Fruit fly (Drosophila melanogaster): Measurements from ENCODE around the gene CG3402.

The CG3402 gene

DNA sequence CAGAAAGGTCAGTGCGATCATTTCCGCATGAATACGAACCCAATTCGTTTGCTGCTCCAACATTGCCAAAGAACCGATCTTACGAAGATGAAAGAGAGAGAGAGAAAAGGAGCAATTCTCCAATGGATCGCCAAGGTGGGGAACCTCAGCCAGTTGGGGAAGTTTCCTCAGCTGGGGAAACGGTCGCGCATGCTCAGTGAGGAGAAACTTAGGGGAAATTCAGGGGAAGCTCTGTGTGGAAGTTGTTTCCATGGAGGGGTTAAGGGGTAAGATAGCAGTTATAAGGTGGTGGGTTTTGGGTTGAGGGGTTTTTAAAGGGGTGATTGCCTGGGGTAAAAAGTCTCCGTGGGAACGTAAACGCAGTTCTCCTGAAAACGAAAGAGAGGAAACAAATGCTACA is 20.6 kb upstream of the CG3402 start:
- TF ChIP-seq CG17806 (tag; optimal IDR thresholded peaks at IDR 0.05) (no peak), CG15710 (tag; optimal IDR thresholded peaks at IDR 0.05) (no peak), CG8301 (tag; optimal IDR thresholded peaks at IDR 0.05) (no peak), CG10348 (GFP tag; IDR thresholded peaks at IDR 0.05) (no peak)

DNA sequence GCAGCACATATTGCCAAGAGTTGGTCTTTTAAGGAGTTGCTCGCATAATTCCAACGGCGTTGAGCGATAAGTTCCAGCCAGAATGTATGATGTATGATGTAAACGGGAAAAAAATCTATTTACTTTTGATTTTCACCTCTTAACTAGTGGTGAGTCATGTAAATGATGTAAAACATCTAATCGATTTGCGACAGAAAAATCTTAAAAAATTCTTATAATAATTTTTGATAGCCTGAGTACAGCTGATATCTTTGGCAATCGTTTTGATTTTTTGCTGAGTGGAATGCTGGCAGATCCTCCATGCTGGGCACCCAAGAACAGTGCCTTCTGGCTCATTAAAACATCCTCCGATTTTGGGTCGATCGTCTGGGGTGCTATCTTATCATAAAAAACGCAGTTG is 13.9 kb upstream of the CG3402 start:
- TF ChIP-seq CG9948 (tag; optimal IDR thresholded peaks at IDR 0.05): peak; percentile 54
- no peak for TF ChIP-seq CG32121 (GFP tag; IDR thresholded peaks at IDR 0.05)
- peak; percentile 49 for TF ChIP-seq CG8159 (tag; optimal IDR thresholded peaks at IDR 0.05)
- peak; percentile 7 for TF ChIP-seq CG15710 (tag; optimal IDR thresholded peaks at IDR 0.05)
- peak; percentile 30 for TF ChIP-seq CG17806 (tag; optimal IDR thresholded peaks at IDR 0.05)

DNA sequence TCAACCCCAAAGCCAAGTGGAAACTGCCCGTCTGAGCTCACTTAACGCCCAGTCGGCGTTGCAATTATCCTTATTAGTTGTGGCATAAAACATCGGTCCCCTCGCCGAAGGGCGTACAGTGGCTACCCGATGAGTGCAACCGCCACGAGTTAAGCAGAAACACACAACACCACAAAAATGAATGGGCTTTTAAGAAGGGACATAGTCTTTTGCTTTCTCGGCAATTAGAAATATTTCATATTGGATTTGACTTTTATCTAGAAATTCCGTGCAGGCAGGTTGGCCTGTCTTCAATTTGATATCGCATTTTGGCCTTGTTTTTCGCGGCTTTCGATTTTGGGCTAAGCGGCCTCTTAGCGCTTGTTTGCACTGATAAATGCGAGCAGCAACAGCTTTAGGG is 11.2 kb upstream of the CG3402 start:
- TF ChIP-seq CG34367 (tag; optimal IDR thresholded peaks at IDR 0.05) (peak; percentile 49), Pif1B (GFP tag; optimal IDR thresholded peaks at IDR 0.05) (peak; percentile 48), CG4496 (GFP tag; IDR thresholded peaks at IDR 0.05) (peak; percentile 72; the same call in 2 of the 3 replicates), rn (GFP tag; IDR thresholded peaks at IDR 0.05) (no peak; the same call in 1 of the 2 replicates), CG8159 (tag; optimal IDR thresholded peaks at IDR 0.05) (peak; percentile 57), CG8301 (tag; optimal IDR thresholded peaks at IDR 0.05) (no peak), CG13204 (GFP tag; optimal IDR thresholded peaks at IDR 0.05) (peak; percentile 29), CG17806 (tag; optimal IDR thresholded peaks at IDR 0.05) (peak; percentile 43), gl (tag; optimal IDR thresholded peaks at IDR 0.05) (no peak), Pif1A (GFP tag; optimal IDR thresholded peaks at IDR 0.05) (peak; percentile 58), Snoo (tag; optimal IDR thresholded peaks at IDR 0.05) (peak; percentile 73), CG32121 (GFP tag; IDR thresholded peaks at IDR 0.05) (no peak), fd96Ca (GFP tag; IDR thresholded peaks at IDR 0.05) (peak; percentile 59; the same call in 2 of the 3 replicates), CG15710 (tag; optimal IDR thresholded peaks at IDR 0.05) (peak; percentile 55), CG14655 (GFP tag; optimal IDR thresholded peaks at IDR 0.05) (peak; percentile 45), EcR (GFP tag; optimal IDR thresholded peaks at IDR 0.05) (no peak), CG12605 (GFP tag; IDR thresholded peaks at IDR 0.05) (no peak), D1 (tag; optimal IDR thresholded peaks at IDR 0.05) (no peak), CG10348 (GFP tag; IDR thresholded peaks at IDR 0.05) (no peak), Ets98B (GFP tag; IDR thresholded peaks at IDR 0.05) (peak; percentile 24; the same call in 1 of the 2 replicates), CG9948 (tag; optimal IDR thresholded peaks at IDR 0.05) (peak; percentile 34)

DNA sequence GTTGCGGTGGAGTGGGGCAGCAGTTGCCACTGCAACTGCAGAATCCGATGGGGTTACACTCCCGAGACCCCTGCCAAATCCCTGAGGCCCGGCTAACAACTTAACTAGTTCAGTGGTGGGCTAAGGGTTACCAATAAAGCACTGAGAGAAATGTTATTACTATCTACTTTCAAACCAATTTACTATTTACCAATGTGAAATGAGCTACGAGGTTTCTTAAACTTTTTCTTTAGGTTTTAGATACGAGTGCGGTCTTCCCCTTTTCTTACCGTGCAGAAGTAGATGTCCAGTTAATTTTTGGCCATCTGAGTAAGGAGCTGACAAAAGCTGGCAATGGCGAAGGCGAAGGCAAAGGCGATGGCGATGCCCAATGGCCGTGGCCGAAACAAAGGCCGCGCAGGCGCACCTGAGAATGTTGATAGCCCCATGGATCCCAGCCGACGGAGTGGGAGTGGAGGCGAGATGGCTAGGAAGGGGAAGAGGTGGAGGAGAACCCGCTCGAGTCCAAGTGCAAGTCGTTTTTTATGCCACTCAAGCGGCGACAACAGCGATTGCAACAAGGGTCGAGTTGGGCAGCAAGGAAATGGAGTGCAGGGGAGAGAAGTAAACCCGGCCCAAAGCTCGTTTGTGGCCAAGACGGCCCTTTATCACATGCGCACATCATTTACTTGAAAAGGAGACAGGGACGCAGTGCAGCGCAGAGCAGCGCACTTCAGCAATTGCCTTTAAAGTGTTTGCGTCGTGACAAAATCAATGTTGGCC is 7.8 kb upstream of the CG3402 start:
- TF ChIP-seq Snoo (tag; optimal IDR thresholded peaks at IDR 0.05) (peak; percentile 15), Pif1A (GFP tag; optimal IDR thresholded peaks at IDR 0.05) (peak; percentile 53), CG8301 (tag; optimal IDR thresholded peaks at IDR 0.05) (peak; percentile 37), CG4496 (GFP tag; IDR thresholded peaks at IDR 0.05) (peak; percentile 53; the same call in 2 of the 3 replicates), CG14655 (GFP tag; optimal IDR thresholded peaks at IDR 0.05) (peak; percentile 65), CG9948 (tag; optimal IDR thresholded peaks at IDR 0.05) (peak; percentile 58), CG13204 (GFP tag; optimal IDR thresholded peaks at IDR 0.05) (peak; percentile 73), EcR (GFP tag; optimal IDR thresholded peaks at IDR 0.05) (peak; percentile 44), CG15710 (tag; optimal IDR thresholded peaks at IDR 0.05) (peak; percentile 72), CG10348 (GFP tag; IDR thresholded peaks at IDR 0.05) (no peak), rn (GFP tag; IDR thresholded peaks at IDR 0.05) (0 out of 2 replicates have a peak, but pooled peaks have one; percentile 6), CG34367 (tag; optimal IDR thresholded peaks at IDR 0.05) (peak; percentile 66), Ets98B (GFP tag; IDR thresholded peaks at IDR 0.05) (no peak), CG32121 (GFP tag; IDR thresholded peaks at IDR 0.05) (no peak), CG17806 (tag; optimal IDR thresholded peaks at IDR 0.05) (peak; percentile 74), Pif1B (GFP tag; optimal IDR thresholded peaks at IDR 0.05) (peak; percentile 62), fd96Ca (GFP tag; IDR thresholded peaks at IDR 0.05) (no peak), D1 (tag; optimal IDR thresholded peaks at IDR 0.05) (peak; percentile 4), gl (tag; optimal IDR thresholded peaks at IDR 0.05) (peak; percentile 44), CG8159 (tag; optimal IDR thresholded peaks at IDR 0.05) (peak; percentile 70), CG12605 (GFP tag; IDR thresholded peaks at IDR 0.05) (no peak)

DNA sequence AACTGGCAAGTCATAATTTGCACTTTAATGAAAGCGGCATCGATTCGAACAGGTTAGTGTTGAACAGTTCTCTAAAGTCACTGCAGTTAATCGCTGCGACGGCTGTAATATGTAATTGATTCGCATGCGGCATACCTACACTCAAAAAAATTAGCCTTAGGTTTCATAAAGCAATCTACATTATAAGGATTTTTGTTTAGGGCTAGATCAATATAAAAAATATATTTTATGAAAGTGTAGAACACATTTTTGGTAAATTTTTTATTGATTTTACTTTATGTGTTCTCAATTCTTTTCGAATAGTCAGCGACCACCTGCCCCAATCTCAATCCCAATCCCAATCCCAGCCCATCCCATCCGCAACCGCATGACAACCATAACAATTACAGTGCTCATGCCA is 5.6 kb upstream of the CG3402 start:
- no peak for TF ChIP-seq CG10348 (GFP tag; IDR thresholded peaks at IDR 0.05)
- TF ChIP-seq CG12605 (GFP tag; IDR thresholded peaks at IDR 0.05): peak; percentile 36; the same call in 1 of the 2 replicates
- TF ChIP-seq CG8301 (tag; optimal IDR thresholded peaks at IDR 0.05): peak; percentile 54
- TF ChIP-seq Pif1B (GFP tag; optimal IDR thresholded peaks at IDR 0.05): peak; percentile 20
- TF ChIP-seq EcR (GFP tag; optimal IDR thresholded peaks at IDR 0.05): no peak
- TF ChIP-seq Pif1A (GFP tag; optimal IDR thresholded peaks at IDR 0.05): no peak
- TF ChIP-seq CG17806 (tag; optimal IDR thresholded peaks at IDR 0.05): peak; percentile 18
- TF ChIP-seq rn (GFP tag; IDR thresholded peaks at IDR 0.05): no peak
- TF ChIP-seq CG34367 (tag; optimal IDR thresholded peaks at IDR 0.05): no peak
- peak; percentile 39; the same call in 1 of the 2 replicates for TF ChIP-seq CG32121 (GFP tag; IDR thresholded peaks at IDR 0.05)
- peak; percentile 26; the same call in 1 of the 2 replicates for TF ChIP-seq Ets98B (GFP tag; IDR thresholded peaks at IDR 0.05)
- TF ChIP-seq gl (tag; optimal IDR thresholded peaks at IDR 0.05): no peak
- peak; percentile 68; the same call in 2 of the 3 replicates for TF ChIP-seq CG4496 (GFP tag; IDR thresholded peaks at IDR 0.05)
- no peak for TF ChIP-seq CG15710 (tag; optimal IDR thresholded peaks at IDR 0.05)
- TF ChIP-seq CG9948 (tag; optimal IDR thresholded peaks at IDR 0.05): peak; percentile 39
- 0 out of 3 replicates have a peak, but pooled peaks have one; percentile 32 for TF ChIP-seq fd96Ca (GFP tag; IDR thresholded peaks at IDR 0.05)
- TF ChIP-seq CG14655 (GFP tag; optimal IDR thresholded peaks at IDR 0.05): peak; percentile 39
- no peak for TF ChIP-seq CG13204 (GFP tag; optimal IDR thresholded peaks at IDR 0.05)
- no peak for TF ChIP-seq CG8159 (tag; optimal IDR thresholded peaks at IDR 0.05)
- TF ChIP-seq Snoo (tag; optimal IDR thresholded peaks at IDR 0.05): no peak
- TF ChIP-seq D1 (tag; optimal IDR thresholded peaks at IDR 0.05): no peak
